Worm (Caenorhabditis elegans): ENCODE measurements around the gene T19H12.12.

Gene T19H12.12

DNA sequence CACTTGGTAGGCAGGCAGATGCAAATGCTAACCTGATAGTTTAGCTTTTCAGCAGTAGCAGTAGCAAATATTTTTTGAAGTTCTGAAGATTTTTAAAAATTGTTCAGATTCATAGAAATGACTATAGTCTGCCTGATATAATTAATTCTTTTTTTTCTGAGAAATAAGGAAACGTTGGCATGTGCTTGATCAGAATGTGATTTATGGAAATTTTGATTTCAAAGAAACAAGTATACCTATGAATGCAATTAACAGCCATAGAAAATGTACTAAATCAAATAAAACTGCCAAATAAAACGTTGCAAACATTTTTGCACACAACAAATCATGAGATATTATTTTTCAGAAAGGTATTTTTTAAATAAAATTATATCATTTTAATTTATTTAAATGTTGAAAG, 14.0 kb upstream of the T19H12.12 start:
- no peak for TF ChIP-seq tbx-9 (tag; optimal IDR thresholded peaks at IDR 0.05; ENCODE audit: borderline replicate concordance)

DNA sequence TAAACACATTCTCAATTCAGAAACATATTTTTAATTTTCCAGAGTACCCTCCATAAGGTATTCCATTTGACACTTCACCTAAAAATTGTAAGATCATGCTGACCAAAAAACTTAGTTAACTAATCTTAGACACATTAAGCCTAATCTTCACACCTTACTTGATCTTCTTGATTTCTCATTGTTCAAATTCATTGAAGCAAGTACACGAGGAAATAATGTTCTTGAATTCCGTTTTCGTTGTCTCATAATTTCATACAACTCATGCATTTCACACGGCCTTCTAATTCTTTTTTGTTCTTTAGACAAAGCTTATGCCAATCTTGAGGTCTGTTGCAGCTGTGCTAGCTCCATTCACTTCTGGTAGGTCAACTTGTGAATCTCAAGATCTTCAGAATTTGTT, 12.6 kb upstream of the T19H12.12 start, which contains the start of gene srd-33:
Gene srd-33 (plus strand): TSS at position 301 of the 400 bp plus-strand sequence.
- TF ChIP-seq ceh-58 (GFP tag; IDR thresholded peaks at IDR 0.05) (no peak), ceh-27 (GFP tag; optimal IDR thresholded peaks at IDR 0.05) (no peak), lir-1 (GFP tag; conservative IDR thresholded peaks at IDR 0.05) (no peak), ztf-25 (GFP tag; IDR thresholded peaks at IDR 0.05) (no peak), let-607 (tag; optimal IDR thresholded peaks at IDR 0.05) (no peak), ccch-3 (GFP tag; optimal IDR thresholded peaks at IDR 0.05) (no peak), hlh-26 (GFP tag; conservative IDR thresholded peaks at IDR 0.05) (no peak), snpc-1.3 (tag; optimal IDR thresholded peaks at IDR 0.05; ENCODE audit: insufficient read depth) (no peak), F55B11.4 (tag; optimal IDR thresholded peaks at IDR 0.05; ENCODE audit: borderline replicate concordance, insufficient read depth) (no peak), zim-3 (tag; optimal IDR thresholded peaks at IDR 0.05) (no peak), sea-2 (GFP tag; IDR thresholded peaks at IDR 0.05) (no peak)

- TF ChIP-seq ztf-25 (GFP tag; IDR thresholded peaks at IDR 0.05) (no peak), snpc-1.3 (tag; optimal IDR thresholded peaks at IDR 0.05; ENCODE audit: insufficient read depth) (no peak), zfh-2 (GFP tag; conservative IDR thresholded peaks at IDR 0.05) (no peak), somi-1 (GFP tag; optimal IDR thresholded peaks at IDR 0.05) (no peak), F23B12.7 (tag; optimal IDR thresholded peaks at IDR 0.05; ENCODE audit: insufficient read depth) (no peak), Y56A3A.18 (GFP tag; IDR thresholded peaks at IDR 0.05) (no peak), ceh-79 (tag; optimal IDR thresholded peaks at IDR 0.05) (no peak), hmg-1.2 (GFP tag; IDR thresholded peaks at IDR 0.05) (no peak), bed-1 (GFP tag; IDR thresholded peaks at IDR 0.05) (no peak), attf-5 (GFP tag; optimal IDR thresholded peaks at IDR 0.05) (no peak), lin-54 (GFP tag; optimal IDR thresholded peaks at IDR 0.05) (no peak), repo-1 (tag; optimal IDR thresholded peaks at IDR 0.05) (no peak), aptf-3 (GFP tag; IDR thresholded peaks at IDR 0.05) (no peak), let-526 (GFP tag; IDR thresholded peaks at IDR 0.05) (no peak), unc-62 (GFP tag; optimal IDR thresholded peaks at IDR 0.05) (no peak), ztf-28 (GFP tag; IDR thresholded peaks at IDR 0.05) (no peak), egrh-3 (GFP tag; IDR thresholded peaks at IDR 0.05) (no peak), aptf-2 (GFP tag; conservative IDR thresholded peaks at IDR 0.05) (no peak)
Measured at ce11 chrV:4877587-4877986, 7.0 kb upstream of the T19H12.12 start, which contains the start of gene T19H12.6. Gene T19H12.6, minus strand, starts transcription at chrV:4877687.

ce11 chrV:4879251-4879650, 5.3 kb upstream of the T19H12.12 start, which contains the start of gene T19H12.15:
Gene T19H12.15, minus strand, starts transcription at chrV:4879351.
- no peak for TF ChIP-seq him-1 (tag; optimal IDR thresholded peaks at IDR 0.05)
- TF ChIP-seq ekl-4 (GFP tag; IDR thresholded peaks at IDR 0.05) = no peak
- TF ChIP-seq lin-40 (tag; optimal IDR thresholded peaks at IDR 0.05) = no peak
- no peak for TF ChIP-seq snpc-1.3 (tag; optimal IDR thresholded peaks at IDR 0.05; ENCODE audit: insufficient read depth)
- no peak for TF ChIP-seq nhr-27 (tag; optimal IDR thresholded peaks at IDR 0.05)
- TF ChIP-seq lsy-27 (tag; optimal IDR thresholded peaks at IDR 0.05; ENCODE audit: borderline replicate concordance, insufficient read depth) = no peak
- no peak for TF ChIP-seq egl-44 (GFP tag; IDR thresholded peaks at IDR 0.05)
- no peak for TF ChIP-seq rpc-1 (optimal IDR thresholded peaks at IDR 0.05)
- no peak for TF ChIP-seq rpc-1 (tag; optimal IDR thresholded peaks at IDR 0.05)
- TF ChIP-seq nhr-80 (tag; optimal IDR thresholded peaks at IDR 0.05) = no peak
- no peak for TF ChIP-seq F39B2.1 (GFP tag; IDR thresholded peaks at IDR 0.05)
- no peak for TF ChIP-seq Y53F4B.3 (GFP tag; IDR thresholded peaks at IDR 0.05)
- no peak for TF ChIP-seq F22D6.2 (tag; optimal IDR thresholded peaks at IDR 0.05)

Measured in whole organism, young adult.